Worm (Caenorhabditis elegans): Measurements from ENCODE around the gene M106.2.

DNA sequence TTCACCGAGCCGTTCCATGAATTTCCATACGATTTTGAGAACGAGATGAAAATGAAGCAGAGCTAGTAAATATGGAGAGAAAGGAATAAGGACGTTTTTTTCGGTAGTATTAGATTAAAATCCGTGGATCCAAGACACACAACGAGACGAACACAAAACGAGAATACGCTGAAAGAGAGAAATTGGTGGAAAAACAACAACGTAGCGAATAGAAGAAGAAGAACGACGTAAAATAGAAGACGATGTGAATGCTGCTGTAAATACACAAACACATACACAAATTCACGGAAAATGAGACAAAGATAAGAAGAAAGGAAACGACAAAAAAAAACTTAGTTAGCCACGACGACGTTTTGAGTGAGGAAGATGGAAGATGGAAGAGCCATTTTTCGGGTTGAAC is 15.1 kb downstream of the M106.2 start:
- TF ChIP-seq dve-1 (tag; optimal IDR thresholded peaks at IDR 0.05) (no peak), tbx-2 (tag; optimal IDR thresholded peaks at IDR 0.05) (no peak)
